Worm (Caenorhabditis elegans): ENCODE data around the gene ubxn-5.

ce11 chrII:10261261-10261660 lies 27.0 kb upstream of the ubxn-5 start:
- TF ChIP-seq mdl-1 (tag; optimal IDR thresholded peaks at IDR 0.05), result no peak
- no peak for TF ChIP-seq Y116A8C.19 (tag; optimal IDR thresholded peaks at IDR 0.05; ENCODE audit: borderline replicate concordance)
- TF ChIP-seq zag-1 (tag; optimal IDR thresholded peaks at IDR 0.05), result no peak
- no peak for TF ChIP-seq mep-1 (tag; optimal IDR thresholded peaks at IDR 0.05)
- TF ChIP-seq ztf-11 (tag; optimal IDR thresholded peaks at IDR 0.05), result no peak
- TF ChIP-seq mef-2 (tag; optimal IDR thresholded peaks at IDR 0.05), result no peak
- no peak for TF ChIP-seq ama-1 (optimal IDR thresholded peaks at IDR 0.05)
- TF ChIP-seq nhr-11 (tag; optimal IDR thresholded peaks at IDR 0.05), result no peak
- TF ChIP-seq elt-2 (tag; optimal IDR thresholded peaks at IDR 0.05), result no peak
- no peak for TF ChIP-seq unc-62 (GFP tag; optimal IDR thresholded peaks at IDR 0.05)
- TF ChIP-seq C34B4.2 (tag; optimal IDR thresholded peaks at IDR 0.05), result no peak

Data from whole organism, L1 larva.